Worm (Caenorhabditis elegans) whole organism, early embryonic: ENCODE results near the gene fkb-6.
A peak's percentile ranks its signal among the peaks of the same experiment; 100 is the strongest.

Experiments used
- B0310.2 ChIP-seq: sonication (generic microtip); optimal IDR thresholded peaks from 2 replicates; lab custom pipeline; 2016; ENCODE audit warnings: mild to moderate bottlenecking, missing genetic modification characterization, missing compliant biosample characterization
- F13C5.2 ChIP-seq: sonication (generic microtip); optimal IDR thresholded peaks from 2 replicates; lab custom pipeline; 2017; ENCODE audit warnings: mild to moderate bottlenecking, missing genetic modification characterization, inconsistent platforms, missing compliant biosample characterization
- aly-1 ChIP-seq: sonication (generic microtip); optimal IDR thresholded peaks from 2 replicates; lab custom pipeline; 2016; ENCODE audit warnings: missing genetic modification characterization, missing compliant biosample characterization
- ama-1 ChIP-seq: fragments of 150-350 bp; optimal IDR thresholded peaks from 2 replicates; lab custom pipeline; 2014
- ceh-13 ChIP-seq: fragments of 200-800 bp; sonication (Bioruptor generic); optimal IDR thresholded peaks from 2 replicates; lab custom pipeline; 2018; ENCODE audit warnings: mild to moderate bottlenecking, missing genetic modification characterization, missing compliant biosample characterization
- ceh-36 ChIP-seq: sonication (generic microtip); optimal IDR thresholded peaks from 2 replicates; lab custom pipeline; 2016; ENCODE audit warnings: missing genetic modification characterization, inconsistent platforms, missing compliant biosample characterization
- ets-7 ChIP-seq: sonication (generic microtip); optimal IDR thresholded peaks from 2 replicates; lab custom pipeline; 2016; ENCODE audit warnings: missing genotype, missing genetic modification characterization, missing compliant biosample characterization
- flt-1 ChIP-seq: fragments of 200-800 bp; sonication (Bioruptor generic); IDR thresholded peaks from 2 replicates; pipeline ENCODE4 v1.3.6; 2022; ENCODE audit warnings: missing genetic modification characterization, missing compliant biosample characterization
- hmbx-1 ChIP-seq: sonication (generic microtip); optimal IDR thresholded peaks from 2 replicates; lab custom pipeline; 2016; ENCODE audit warnings: mild to moderate bottlenecking, missing genetic modification characterization, missing compliant biosample characterization
- hmg-4 ChIP-seq: fragments of 200-800 bp; sonication (Bioruptor generic); optimal IDR thresholded peaks from 2 replicates; lab custom pipeline; 2018; ENCODE audit warnings: mild to moderate bottlenecking, missing genetic modification characterization, missing compliant biosample characterization
- hnd-1 ChIP-seq: sonication (generic microtip); optimal IDR thresholded peaks from 2 replicates; lab custom pipeline; 2016; ENCODE audit warnings: missing genetic modification characterization, missing compliant biosample characterization
- pes-1 ChIP-seq: fragments of 200-800 bp; sonication (Bioruptor generic); IDR thresholded peaks from 2 replicates; pipeline ENCODE4 v1.3.6; 2022; ENCODE audit warnings: missing genetic modification reagents, missing genetic modification characterization, missing compliant biosample characterization
- scrt-1 ChIP-seq: fragments of 200-800 bp; sonication (Bioruptor generic); IDR thresholded peaks from 2 replicates; pipeline ENCODE4 v1.3.6; 2022; ENCODE audit warnings: missing genetic modification characterization, missing compliant biosample characterization
- sea-1 ChIP-seq: fragments of 200-800 bp; sonication (Bioruptor generic); conservative IDR thresholded peaks from 2 replicates; pipeline ENCODE4 v1.3.6; 2022; ENCODE audit warnings: missing genetic modification characterization, missing compliant biosample characterization
- tbx-11 ChIP-seq: fragments of 200-800 bp; sonication (Bioruptor generic); IDR thresholded peaks from 2 replicates; pipeline ENCODE4 v1.3.6; 2022; ENCODE audit warnings: missing genetic modification characterization, missing compliant biosample characterization
- tbx-37 ChIP-seq: fragments of 200-800 bp; sonication (Bioruptor generic); conservative IDR thresholded peaks from 2 replicates; pipeline ENCODE4 v1.3.6; 2022; ENCODE audit warnings: missing genetic modification reagents, missing genetic modification characterization, missing compliant biosample characterization
- tra-4 ChIP-seq: sonication (generic microtip); optimal IDR thresholded peaks from 2 replicates; lab custom pipeline; 2017; ENCODE audit warnings: missing genetic modification characterization, missing compliant biosample characterization

fkb-6 gene

DNA sequence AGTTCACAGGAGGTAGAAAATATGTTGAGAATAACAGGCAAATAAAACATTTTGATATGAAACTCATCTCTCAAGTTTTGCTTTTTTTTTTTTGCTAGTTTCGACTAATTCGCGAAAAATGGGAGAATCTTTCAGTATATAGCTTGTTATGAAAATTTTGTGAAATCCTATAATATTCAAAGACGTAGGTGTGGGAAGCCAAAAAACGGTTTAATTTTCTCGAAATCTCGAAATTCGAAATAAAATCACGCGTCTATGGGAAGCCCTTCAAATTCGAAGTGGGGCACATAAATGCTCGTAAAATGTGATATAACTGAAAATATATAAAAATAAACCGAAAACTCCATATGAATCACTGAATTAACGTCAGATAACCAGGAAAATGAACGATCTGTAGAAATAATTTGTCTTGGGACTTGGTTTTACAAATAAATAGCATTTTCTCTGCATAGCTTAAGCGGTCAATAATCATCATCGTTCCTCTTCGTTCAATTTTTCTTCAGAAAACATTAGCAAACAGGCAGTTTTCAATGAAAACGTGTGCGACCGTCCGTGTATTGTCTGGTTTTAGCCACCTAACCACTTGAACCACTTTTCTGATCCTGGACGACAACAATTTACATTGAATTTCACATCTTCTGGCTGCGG, 20.9 kb upstream of the fkb-6 start, which contains the start of the genes gcy-22 and grl-14:
gcy-22 (minus strand) TSS at position 101 of the 648 bp plus-strand sequence.
grl-14 (plus strand) TSS at position 598 of the 648 bp plus-strand sequence.
- TF ChIP-seq tbx-11 (GFP tag; lab: Robert Waterston, UW) (no peak), ceh-36 (no peak), pes-1 (no peak), hmg-4 (GFP tag; lab: Kevin White, UChicago) (no peak), tbx-37 (GFP tag; lab: Robert Waterston, UW) (no peak), F13C5.2 (tag; lab: Kevin White, UChicago) (no peak), ama-1 (no peak), ceh-13 (GFP tag; lab: Kevin White, UChicago) (no peak), scrt-1 (GFP tag; lab: Robert Waterston, UW) (no peak), B0310.2 (tag; lab: Kevin White, UChicago) (no peak)

- TF ChIP-seq tbx-11 (GFP tag; lab: Robert Waterston, UW) (no peak), ets-7 (tag; lab: Kevin White, UChicago) (no peak), F13C5.2 (tag; lab: Kevin White, UChicago) (no peak)
Measured at ce11 chrV:20826618-20827017, 19.3 kb upstream of the fkb-6 start.

ce11 chrV:20828820-20829219, 17.1 kb upstream of the fkb-6 start, which contains the start of gene sbt-1:
Gene sbt-1 (minus strand): TSS chrV:20828881.
- no peak for TF ChIP-seq hnd-1 (tag; lab: Kevin White, UChicago)

DNA sequence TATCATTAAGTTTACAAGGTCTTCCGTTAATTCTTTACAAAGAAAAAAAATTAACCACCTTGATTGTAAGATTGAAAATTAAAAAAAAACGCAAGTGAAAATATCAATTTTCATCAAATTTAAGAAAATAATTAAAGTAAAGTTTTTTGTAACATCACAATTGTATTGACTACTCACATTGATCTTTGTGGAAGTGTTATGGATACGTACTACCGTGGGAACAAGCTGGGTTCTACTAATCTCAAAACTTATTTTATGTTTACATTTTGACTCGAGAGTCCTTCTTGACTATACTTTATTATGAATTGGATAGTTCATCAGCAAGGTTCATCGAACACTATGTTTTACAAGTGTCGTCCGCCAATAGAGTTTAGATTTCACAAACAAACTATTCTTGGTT, 16.4 kb upstream of the fkb-6 start, which contains the start of gene num-1:
num-1 (plus strand) TSS at position 301 of the 400 bp plus-strand sequence.
- TF ChIP-seq pes-1 = no peak
- no peak for TF ChIP-seq hnd-1 (tag; lab: Kevin White, UChicago)

DNA sequence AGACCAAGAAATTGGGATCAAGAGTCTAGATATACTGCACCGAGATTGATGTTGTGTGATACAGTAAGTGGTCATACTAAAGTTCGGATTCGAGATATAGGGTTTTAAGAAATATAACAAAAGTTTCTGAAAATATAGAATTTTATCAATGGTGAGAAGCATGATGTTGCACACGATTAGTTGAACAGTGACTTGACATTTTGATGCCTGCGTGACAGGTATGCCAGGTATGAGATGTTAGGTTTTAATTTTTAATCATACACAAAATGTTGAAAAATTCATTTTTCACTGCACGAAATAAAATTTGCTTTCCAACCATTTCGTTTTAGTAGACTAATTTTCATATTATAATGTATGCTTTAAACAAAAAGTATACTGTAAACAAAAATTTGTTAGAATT, 15.5 kb upstream of the fkb-6 start:
- no peak for TF ChIP-seq flt-1
- no peak for TF ChIP-seq B0310.2 (tag; lab: Kevin White, UChicago)
- no peak for TF ChIP-seq ceh-13 (GFP tag; lab: Kevin White, UChicago)
- TF ChIP-seq hnd-1 (tag; lab: Kevin White, UChicago) = no peak
- TF ChIP-seq ets-7 (tag; lab: Kevin White, UChicago) = no peak
- no peak for TF ChIP-seq F13C5.2 (tag; lab: Kevin White, UChicago)
- no peak for TF ChIP-seq ama-1
- no peak for TF ChIP-seq tra-4
- TF ChIP-seq sea-1 (GFP tag; lab: Robert Waterston, UW) = no peak
- no peak for TF ChIP-seq ceh-36
- TF ChIP-seq hmbx-1 (tag; lab: Kevin White, UChicago) = no peak
- TF ChIP-seq scrt-1 (GFP tag; lab: Robert Waterston, UW) = no peak
- TF ChIP-seq hmg-4 (GFP tag; lab: Kevin White, UChicago) = no peak
- TF ChIP-seq tbx-37 (GFP tag; lab: Robert Waterston, UW) = no peak

ce11 chrV:20831867-20832266, 14.1 kb upstream of the fkb-6 start:
- TF ChIP-seq ceh-36 = no peak
- TF ChIP-seq hmbx-1 (tag; lab: Kevin White, UChicago) = no peak
- TF ChIP-seq scrt-1 (GFP tag; lab: Robert Waterston, UW) = no peak
- TF ChIP-seq hnd-1 (tag; lab: Kevin White, UChicago) = no peak
- TF ChIP-seq B0310.2 (tag; lab: Kevin White, UChicago) = no peak
- no peak for TF ChIP-seq tra-4
- no peak for TF ChIP-seq hmg-4 (GFP tag; lab: Kevin White, UChicago)
- no peak for TF ChIP-seq ceh-13 (GFP tag; lab: Kevin White, UChicago)
- TF ChIP-seq flt-1 = no peak
- no peak for TF ChIP-seq ets-7 (tag; lab: Kevin White, UChicago)
- TF ChIP-seq F13C5.2 (tag; lab: Kevin White, UChicago) = no peak
- no peak for TF ChIP-seq pes-1
- TF ChIP-seq ama-1 = no peak
- TF ChIP-seq sea-1 (GFP tag; lab: Robert Waterston, UW) = no peak
- no peak for TF ChIP-seq tbx-11 (GFP tag; lab: Robert Waterston, UW)
- TF ChIP-seq tbx-37 (GFP tag; lab: Robert Waterston, UW) = no peak

- TF ChIP-seq tbx-37 (GFP tag; lab: Robert Waterston, UW) = 0 out of 2 replicates have a peak, but pooled peaks have one; percentile 6
- TF ChIP-seq sea-1 (GFP tag; lab: Robert Waterston, UW) = no peak
- no peak for TF ChIP-seq ets-7 (tag; lab: Kevin White, UChicago)
- TF ChIP-seq hnd-1 (tag; lab: Kevin White, UChicago) = no peak
- TF ChIP-seq aly-1 = no peak
- no peak for TF ChIP-seq F13C5.2 (tag; lab: Kevin White, UChicago)
- TF ChIP-seq ceh-13 (GFP tag; lab: Kevin White, UChicago) = peak; percentile 24
- no peak for TF ChIP-seq tbx-11 (GFP tag; lab: Robert Waterston, UW)
- TF ChIP-seq ceh-36 = no peak
- no peak for TF ChIP-seq ama-1
- 0 out of 2 replicates have a peak, but pooled peaks have one; percentile 52 for TF ChIP-seq pes-1
Measured at ce11 chrV:20832554-20832963, 13.4 kb upstream of the fkb-6 start.

DNA sequence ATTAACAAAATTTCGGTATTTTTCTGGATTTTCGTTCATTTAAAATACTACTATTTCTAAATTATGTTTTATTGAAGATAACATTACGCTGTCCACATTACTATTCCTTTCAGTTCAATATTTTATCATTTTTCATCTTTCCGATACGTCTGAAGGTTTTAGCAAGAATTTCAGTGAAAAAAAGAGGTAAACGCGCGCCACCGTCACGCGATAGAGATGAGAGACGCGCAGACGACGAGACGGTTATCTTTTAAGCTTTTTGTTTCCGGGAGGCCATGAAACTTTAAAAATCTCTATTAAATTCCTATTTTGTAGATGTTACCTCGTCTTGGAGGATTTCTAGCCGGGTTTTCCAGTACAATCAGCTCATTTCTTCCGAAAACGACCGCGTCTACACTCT, 8.2 kb upstream of the fkb-6 start, which contains the start of gene mrps-12:
mrps-12 (plus strand) TSS at position 316 of the 400 bp plus-strand sequence.
- TF ChIP-seq tbx-11 (GFP tag; lab: Robert Waterston, UW) (no peak), tbx-37 (GFP tag; lab: Robert Waterston, UW) (no peak), ceh-36 (no peak), sea-1 (GFP tag; lab: Robert Waterston, UW) (no peak), ceh-13 (GFP tag; lab: Kevin White, UChicago) (no peak), flt-1 (no peak), pes-1 (0 out of 2 replicates have a peak, but pooled peaks have one; percentile 3)
